Fruit fly (Drosophila melanogaster): ENCODE results near the gene chinmo.

The chinmo gene

DNA sequence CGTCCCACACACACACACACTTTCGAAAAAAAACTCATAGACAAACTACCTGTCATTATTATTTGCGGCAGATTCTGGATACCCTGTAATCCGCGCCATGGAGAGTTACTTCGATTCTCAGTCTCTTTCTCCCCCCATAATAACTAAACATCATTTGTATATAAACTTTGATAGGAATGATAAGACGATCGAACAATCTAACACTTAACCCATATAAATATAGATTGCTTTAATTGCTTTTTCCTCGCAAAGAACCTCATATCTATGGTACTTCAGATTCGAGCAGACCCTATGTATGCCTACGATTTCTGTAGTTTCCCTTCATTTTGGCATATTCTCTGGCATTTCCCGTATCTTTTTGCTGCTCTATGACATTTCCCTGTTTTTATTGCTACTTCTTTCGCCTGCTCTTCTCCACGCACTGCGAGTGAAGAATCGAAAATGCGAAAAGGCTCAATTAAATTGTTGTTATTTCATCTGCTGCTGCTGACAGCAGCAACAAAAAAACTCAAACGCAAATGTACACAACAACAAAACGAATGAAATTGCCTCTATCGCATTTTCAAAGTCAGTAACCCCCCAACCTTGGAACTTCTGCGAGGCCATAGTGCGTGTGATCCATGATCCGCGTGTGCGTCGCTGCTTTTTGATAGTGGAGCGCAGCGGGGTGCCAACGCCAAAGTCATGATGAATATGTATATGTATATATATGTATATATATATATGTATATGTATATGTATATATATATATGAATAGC, 16.8 kb upstream of the chinmo start (continued):
- TF ChIP-seq knrl (GFP tag; IDR thresholded peaks at IDR 0.05; ENCODE audit: partially characterized antibody) (no peak), CG17385 (GFP tag; optimal IDR thresholded peaks at IDR 0.05) (peak; percentile 69), mld (GFP tag; IDR thresholded peaks at IDR 0.05; ENCODE audit: partially characterized antibody) (no peak), CG2875 (GFP tag; optimal IDR thresholded peaks at IDR 0.05) (no peak), CG11398 (GFP tag; optimal IDR thresholded peaks at IDR 0.05) (no peak), MTF-1 (GFP tag; optimal IDR thresholded peaks at IDR 0.05; ENCODE audit: borderline replicate concordance) (no peak), ttk (GFP tag; IDR thresholded peaks at IDR 0.05) (no peak), slbo (GFP tag; IDR thresholded peaks at IDR 0.05) (peak; percentile 93), NfI (GFP tag; optimal IDR thresholded peaks at IDR 0.05) (peak; percentile 64), CG4328 (GFP tag; optimal IDR thresholded peaks at IDR 0.05) (no peak), CG31224 (GFP tag; IDR thresholded peaks at IDR 0.05) (peak; percentile 80), dmrt11E (tag; optimal IDR thresholded peaks at IDR 0.05) (no peak), ase (GFP tag; IDR thresholded peaks at IDR 0.05) (peak; percentile 49; the same call in 1 of the 3 replicates), CG12299 (tag; optimal IDR thresholded peaks at IDR 0.05) (peak; percentile 57), zf30C (GFP tag; optimal IDR thresholded peaks at IDR 0.05) (no peak), ci (GFP tag; IDR thresholded peaks at IDR 0.05) (no peak), CG34224 (GFP tag; IDR thresholded peaks at IDR 0.05; ENCODE audit: partially characterized antibody) (no peak), dan (GFP tag; IDR thresholded peaks at IDR 0.05) (no peak), CG8359 (GFP tag; optimal IDR thresholded peaks at IDR 0.05; ENCODE audit: borderline replicate concordance) (no peak), Dref (GFP tag; IDR thresholded peaks at IDR 0.05) (no peak), Jarid2 (GFP tag; optimal IDR thresholded peaks at IDR 0.05) (peak; percentile 45), CrebB (tag; optimal IDR thresholded peaks at IDR 0.05) (peak; percentile 36), dati (GFP tag; IDR thresholded peaks at IDR 0.05) (no peak)

DNA sequence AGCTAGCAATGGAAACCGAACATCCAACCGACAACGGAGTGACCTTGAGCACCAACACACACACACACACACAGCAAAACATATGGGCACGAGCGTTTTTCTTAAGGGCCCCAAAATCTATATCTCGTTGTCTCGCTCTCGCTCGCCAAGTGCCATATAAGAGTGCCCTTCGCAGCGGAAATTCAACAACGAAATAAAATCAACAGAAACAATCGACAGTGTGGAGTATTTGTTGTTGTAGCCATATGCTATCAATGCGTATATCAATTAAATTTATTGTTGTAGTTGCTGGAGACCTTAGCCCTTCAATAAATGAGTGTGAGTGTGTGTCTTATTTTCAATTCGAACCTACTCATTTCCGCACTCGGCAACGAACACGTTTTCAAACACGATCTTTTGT, 14.5 kb upstream of the chinmo start:
- TF ChIP-seq CG4360 (GFP tag; IDR thresholded peaks at IDR 0.05) (0 out of 2 replicates have a peak, but pooled peaks have one; percentile 35), mirr (GFP tag; optimal IDR thresholded peaks at IDR 0.05) (peak; percentile 94), CG17359 (tag; optimal IDR thresholded peaks at IDR 0.05) (peak; percentile 11), CG7271 (tag; optimal IDR thresholded peaks at IDR 0.05) (no peak), cg (GFP tag; optimal IDR thresholded peaks at IDR 0.05) (peak; percentile 76), pros (GFP tag; optimal IDR thresholded peaks at IDR 0.05) (no peak), zen (tag; optimal IDR thresholded peaks at IDR 0.05) (no peak), CG2116 (GFP tag; optimal IDR thresholded peaks at IDR 0.05) (no peak), CG1529 (GFP tag; optimal IDR thresholded peaks at IDR 0.05) (no peak), ERR (GFP tag; optimal IDR thresholded peaks at IDR 0.05) (no peak), CG13123 (GFP tag; optimal IDR thresholded peaks at IDR 0.05) (no peak), Dref (GFP tag; IDR thresholded peaks at IDR 0.05) (no peak), fru (optimal IDR thresholded peaks at IDR 0.05) (no peak), ro (GFP tag; IDR thresholded peaks at IDR 0.05) (no peak), CG4404 (GFP tag; IDR thresholded peaks at IDR 0.05) (no peak), CG17186 (GFP tag; optimal IDR thresholded peaks at IDR 0.05) (no peak), CG6813 (GFP tag; optimal IDR thresholded peaks at IDR 0.05) (peak; percentile 12), trh (GFP tag; optimal IDR thresholded peaks at IDR 0.05) (no peak), dati (GFP tag; IDR thresholded peaks at IDR 0.05) (no peak), NfI (GFP tag; optimal IDR thresholded peaks at IDR 0.05) (no peak), CG9727 (GFP tag; optimal IDR thresholded peaks at IDR 0.05) (no peak), CG18619 (GFP tag; optimal IDR thresholded peaks at IDR 0.05) (peak; percentile 21), sna (GFP tag; IDR thresholded peaks at IDR 0.05; ENCODE audit: partially characterized antibody) (no peak), Med (GFP tag) (peak; percentile 83), inv (GFP tag; IDR thresholded peaks at IDR 0.05; ENCODE audit: partially characterized antibody) (no peak), Rfx (GFP tag; IDR thresholded peaks at IDR 0.05) (peak; percentile 24; the same call in 1 of the 2 replicates), Stat92E (GFP tag; optimal IDR thresholded peaks at IDR 0.05) (no peak), CG2129 (GFP tag; IDR thresholded peaks at IDR 0.05; ENCODE audit: partially characterized antibody) (no peak)
